Worm (Caenorhabditis elegans) whole organism, L3 larva: ENCODE data around the gene oac-5.

ENCODE experiments used
- R02D3.7 ChIP-seq: fragments of 150-350 bp; optimal IDR thresholded peaks from 2 replicates; lab custom pipeline; 2014; ENCODE audit warnings: missing biosample characterization, missing genetic modification characterization
- ZK546.5 ChIP-seq: sonication (generic microtip); optimal IDR thresholded peaks from 2 replicates; lab custom pipeline; 2017; ENCODE audit warnings: missing biosample characterization, missing genetic modification characterization
- ceh-9 ChIP-seq: sonication (generic microtip); optimal IDR thresholded peaks from 2 replicates; lab custom pipeline; 2018; ENCODE audit warnings: missing biosample characterization, missing genetic modification characterization
- daf-12 ChIP-seq: fragments of 150-350 bp; optimal IDR thresholded peaks from 2 replicates; lab custom pipeline; 2014; ENCODE audit warnings: missing biosample characterization, missing genetic modification reagents, missing genetic modification characterization
- egl-27 ChIP-seq: sonication (generic microtip); optimal IDR thresholded peaks from 4 replicates; lab custom pipeline; 2017; ENCODE audit warnings: missing biosample characterization, missing genetic modification reagents, missing genetic modification characterization
- elt-1 ChIP-seq: fragments of 150-350 bp; optimal IDR thresholded peaks from 2 replicates; lab custom pipeline; 2014; ENCODE audit warnings: missing biosample characterization, missing genetic modification characterization
- elt-2 ChIP-seq: sonication (generic microtip); optimal IDR thresholded peaks from 2 replicates; lab custom pipeline; 2016; ENCODE audit warnings: missing genetic modification reagents, mild to moderate bottlenecking, missing genetic modification characterization, missing compliant biosample characterization
- elt-3 ChIP-seq, 3 experiments: fragments of 150-350 bp in 1 of 3; sonication (generic microtip) in 2 of 3; optimal IDR thresholded peaks; 2 replicates in 2 of 3; 4 replicates in 1 of 3; lab custom pipeline; 2014 to 2017; ENCODE audit warnings: missing biosample characterization in 3 of 3, missing genetic modification characterization in 3 of 3
- eor-1 ChIP-seq, 2 experiments: fragments of 150-350 bp; optimal IDR thresholded peaks; 2 replicates each; lab custom pipeline; 2014 to 2018; ENCODE audit warnings: missing biosample characterization in 2 of 2, missing genetic modification characterization in 2 of 2
- fkh-10 ChIP-seq: sonication (generic microtip); optimal IDR thresholded peaks from 2 replicates; lab custom pipeline; 2017; ENCODE audit warnings: missing biosample characterization, missing genetic modification reagents, missing genetic modification characterization
- fos-1 ChIP-seq: fragments of 150-350 bp; optimal IDR thresholded peaks from 2 replicates; lab custom pipeline; 2014; ENCODE audit warnings: missing biosample characterization, missing genetic modification characterization
- hmg-11 ChIP-seq: sonication (generic microtip); optimal IDR thresholded peaks from 2 replicates; lab custom pipeline; 2016; ENCODE audit warnings: missing genetic modification characterization, missing compliant biosample characterization
- jun-1 ChIP-seq: fragments of 150-350 bp; optimal IDR thresholded peaks from 2 replicates; lab custom pipeline; 2014; ENCODE audit warnings: missing biosample characterization, missing genetic modification reagents, missing genetic modification characterization
- lin-15B ChIP-seq: fragments of 150-350 bp; optimal IDR thresholded peaks from 2 replicates; lab custom pipeline; 2014; ENCODE audit warnings: missing biosample characterization, missing genetic modification characterization
- lsy-12 ChIP-seq: sonication (generic microtip); optimal IDR thresholded peaks from 2 replicates; lab custom pipeline; 2016; ENCODE audit warnings: mild to moderate bottlenecking, missing genetic modification characterization, missing compliant biosample characterization
- nfya-1 ChIP-seq: sonication (generic microtip); optimal IDR thresholded peaks from 2 replicates; lab custom pipeline; 2017; ENCODE audit warnings: missing genetic modification characterization, mild to moderate bottlenecking, missing compliant biosample characterization, antibody characterized with exemption, moderate library complexity; ENCODE audit not compliant: insufficient read depth
- nhr-28 ChIP-seq: fragments of 150-350 bp; optimal IDR thresholded peaks from 2 replicates; lab custom pipeline; 2014; ENCODE audit warnings: missing biosample characterization, missing genetic modification characterization
- nhr-67 ChIP-seq: fragments of 150-350 bp; optimal IDR thresholded peaks from 2 replicates; lab custom pipeline; 2014; ENCODE audit warnings: missing biosample characterization, missing genetic modification characterization
- nhr-76 ChIP-seq: fragments of 150-350 bp; sonication (generic microtip); optimal IDR thresholded peaks from 5 replicates; lab custom pipeline; 2014; ENCODE audit warnings: missing biosample characterization, missing genetic modification characterization
- nhr-77 ChIP-seq: fragments of 150-350 bp; optimal IDR thresholded peaks from 2 replicates; lab custom pipeline; 2014; ENCODE audit warnings: missing biosample characterization, missing genetic modification characterization
- pha-4 ChIP-seq: fragments of 150-350 bp; optimal IDR thresholded peaks from 2 replicates; lab custom pipeline; 2014; ENCODE audit warnings: missing biosample characterization, missing genetic modification reagents, missing genetic modification characterization
- pqm-1 ChIP-seq: fragments of 150-350 bp; optimal IDR thresholded peaks from 2 replicates; lab custom pipeline; 2017; ENCODE audit warnings: missing biosample characterization, missing genetic modification characterization, inconsistent platforms
- skn-1 ChIP-seq: fragments of 150-350 bp; optimal IDR thresholded peaks from 2 replicates; lab custom pipeline; 2014; ENCODE audit warnings: missing biosample characterization, missing genetic modification characterization
- zag-1 ChIP-seq: fragments of 150-350 bp; optimal IDR thresholded peaks from 2 replicates; lab custom pipeline; 2014; ENCODE audit warnings: missing biosample characterization, missing genetic modification characterization
- ztf-11 ChIP-seq: fragments of 150-350 bp; optimal IDR thresholded peaks from 2 replicates; lab custom pipeline; 2014; ENCODE audit warnings: missing biosample characterization, missing genetic modification characterization

Gene oac-5

ce11 chrV:16336326-16336725, 43.8 kb downstream of the oac-5 start, which contains the start of gene srw-87:
Gene srw-87 (plus strand): TSS chrV:16336626.
- TF ChIP-seq pqm-1 (tag; lab: Kevin White, UChicago) (no peak), ZK546.5 (tag; lab: Kevin White, UChicago) (no peak), jun-1 (no peak), pha-4 (tag; lab: Kevin White, UChicago) (no peak), egl-27 (no peak), ceh-9 (no peak), lsy-12 (tag; lab: Kevin White, UChicago) (no peak), zag-1 (tag; lab: Kevin White, UChicago) (no peak), nhr-28 (tag; lab: Kevin White, UChicago) (no peak), lin-15B (tag; lab: Kevin White, UChicago) (no peak), fkh-10 (GFP tag; lab: Kevin White, UChicago) (no peak), elt-2 (no peak), ztf-11 (no peak), nhr-77 (tag; lab: Kevin White, UChicago) (no peak), elt-3 (tag; optimal IDR thresholded peaks at IDR 0.05; lab: Kevin White, UChicago) (no peak), nhr-76 (tag; lab: Kevin White, UChicago) (no peak), R02D3.7 (no peak)
- TF ChIP-seq, all 47 proteins: peak for 0

ce11 chrV:16338287-16339092, 46.0 kb downstream of the oac-5 start, which contains the start of gene slc-9B.2:
Gene slc-9B.2 (plus strand): TSS chrV:16339042.
- TF ChIP-seq nfya-1 (tag; lab: Kevin White, UChicago) (peak; percentile 18), elt-2 (peak; percentile 66)
- TF ChIP-seq, all 47 proteins: peak for 2; not testable (repeated sequence) for 45

ce11 chrV:16341497-16342257, 49.2 kb downstream of the oac-5 start:
- peak; percentile 25 for TF ChIP-seq elt-2

ce11 chrV:16342258-16342618, 49.7 kb downstream of the oac-5 start, which contains the start of gene nhr-193:
Gene nhr-193 (plus strand): TSS chrV:16342308.
- peak; percentile 88 for TF ChIP-seq pqm-1 (tag; lab: Kevin White, UChicago)
- TF ChIP-seq nhr-67 (tag; lab: Kevin White, UChicago): no peak
- no peak for TF ChIP-seq ceh-9
- TF ChIP-seq ZK546.5 (tag; lab: Kevin White, UChicago): no peak
- no peak for TF ChIP-seq hmg-11
- no peak for TF ChIP-seq elt-3 (tag; optimal IDR thresholded peaks at IDR 0.05; lab: Kevin White, UChicago)
- no peak for TF ChIP-seq daf-12 (tag; lab: Kevin White, UChicago)
- TF ChIP-seq fos-1: no peak
- no peak for TF ChIP-seq skn-1 (tag; lab: Kevin White, UChicago)
- peak; percentile 74 for TF ChIP-seq elt-2
- peak; percentile 6 for TF ChIP-seq jun-1
- no peak for TF ChIP-seq elt-1 (tag; lab: Kevin White, UChicago)
- TF ChIP-seq eor-1 (tag; optimal IDR thresholded peaks at IDR 0.05; lab: Kevin White, UChicago): no peak
